Fruit fly (Drosophila melanogaster) whole organism, prepupa: ENCODE data around the gene Fuca.

ENCODE experiments used
- CG11762 ChIP-seq: fragments of 200-800 bp; sonication (Bioruptor generic); optimal IDR thresholded peaks from 3 replicates; lab custom pipeline; 2016; ENCODE audit warnings: missing biosample characterization, missing genetic modification characterization; ENCODE audit not compliant: insufficient read depth
- CG16779 ChIP-seq: fragments of 200-800 bp; sonication (Bioruptor generic); optimal IDR thresholded peaks from 3 replicates; lab custom pipeline; 2017; ENCODE audit warnings: missing biosample characterization, mild to moderate bottlenecking, missing genetic modification characterization
- CG6276 ChIP-seq: fragments of 200-800 bp; sonication (Bioruptor generic); optimal IDR thresholded peaks from 2 replicates; lab custom pipeline; 2017; ENCODE audit warnings: missing biosample characterization, mild to moderate bottlenecking, missing genetic modification characterization
- CG6854 ChIP-seq: fragments of 200-800 bp; sonication (Bioruptor generic); optimal IDR thresholded peaks from 2 replicates; lab custom pipeline; 2017; ENCODE audit warnings: missing biosample characterization, mild to moderate bottlenecking, missing genetic modification characterization
- CG8119 ChIP-seq: fragments of 200-800 bp; sonication (Bioruptor generic); IDR thresholded peaks from 3 replicates; pipeline ENCODE4 v1.3.6; 2022; ENCODE audit warnings: missing biosample characterization, missing genetic modification characterization
- CG9139 ChIP-seq: fragments of 200-800 bp; sonication (Bioruptor generic); optimal IDR thresholded peaks from 3 replicates; lab custom pipeline; 2017; ENCODE audit warnings: missing biosample characterization, mild to moderate bottlenecking, missing genetic modification characterization
- Eip93F ChIP-seq: fragments of 200-800 bp; sonication (Bioruptor generic); optimal IDR thresholded peaks from 2 replicates; lab custom pipeline; 2016; ENCODE audit warnings: missing biosample characterization, mild to moderate bottlenecking, missing genetic modification characterization
- Hr39 ChIP-seq: fragments of 200-800 bp; sonication (Bioruptor generic); optimal IDR thresholded peaks from 2 replicates; lab custom pipeline; 2016; ENCODE audit warnings: missing biosample characterization, missing genetic modification characterization
- Smox ChIP-seq: fragments of 200-800 bp; sonication (Bioruptor generic); optimal IDR thresholded peaks from 3 replicates; lab custom pipeline; 2016; ENCODE audit warnings: missing biosample characterization, missing genetic modification characterization
- Sox14 ChIP-seq: fragments of 200-800 bp; sonication (Bioruptor generic); optimal IDR thresholded peaks from 3 replicates; lab custom pipeline; 2016; ENCODE audit warnings: missing biosample characterization, missing genetic modification characterization
- esn ChIP-seq: fragments of 200-800 bp; sonication (Bioruptor generic); optimal IDR thresholded peaks from 2 replicates; lab custom pipeline; 2016; ENCODE audit warnings: missing biosample characterization, mild to moderate bottlenecking, missing genetic modification characterization, moderate library complexity

dm6 chr3L:11536132-11536531, 13.6 kb upstream of the Fuca start:
- TF ChIP-seq CG6276, result no peak
- peak; percentile 34 for TF ChIP-seq Hr39 (GFP tag; lab: Kevin White, UChicago)
- TF ChIP-seq CG9139 (GFP tag; lab: Kevin White, UChicago), result no peak
- no peak for TF ChIP-seq CG6854 (GFP tag; lab: Kevin White, UChicago)
- TF ChIP-seq Eip93F (GFP tag; lab: Kevin White, UChicago), result no peak
- TF ChIP-seq CG16779 (tag; lab: Kevin White, UChicago), result no peak
- peak; percentile 37 for TF ChIP-seq esn (GFP tag; lab: Kevin White, UChicago)
- peak; percentile 52 for TF ChIP-seq Sox14 (GFP tag; lab: Kevin White, UChicago)
- no peak for TF ChIP-seq CG11762
- peak; percentile 66 for TF ChIP-seq CG8119
- TF ChIP-seq Smox (GFP tag; lab: Kevin White, UChicago), result peak; percentile 23
